Worm (Caenorhabditis elegans) whole organism, L4 larva: ENCODE measurements around the gene nhr-182.
A peak's percentile ranks its signal among the peaks of the same experiment; 100 is the strongest.

ENCODE experiments used
- duxl-1 ChIP-seq: sonication (generic microtip); optimal IDR thresholded peaks from 2 replicates; lab custom pipeline; 2016; ENCODE audit warnings: mild to moderate bottlenecking, missing genetic modification characterization, moderate library complexity, missing compliant biosample characterization; ENCODE audit not compliant: poor library complexity
- dve-1 ChIP-seq: sonication (generic microtip); optimal IDR thresholded peaks from 2 replicates; lab custom pipeline; 2017; ENCODE audit warnings: antibody characterized with exemption, mild to moderate bottlenecking, missing genetic modification characterization, missing compliant biosample characterization; ENCODE audit not compliant: insufficient read depth
- pqm-1 ChIP-seq: sonication (generic microtip); optimal IDR thresholded peaks from 2 replicates; lab custom pipeline; 2017; ENCODE audit warnings: missing biosample characterization, missing genetic modification characterization

ce11 chrV:2218803-2219202, 40.9 kb downstream of the nhr-182 start, which contains the start of gene nhr-56:
- TF ChIP-seq duxl-1 (tag; lab: Kevin White, UChicago): peak; percentile 38
- TF ChIP-seq pqm-1 (tag; lab: Kevin White, UChicago): peak; percentile 55
- peak; percentile 67 for TF ChIP-seq dve-1 (tag; lab: Kevin White, UChicago)
